Worm (Caenorhabditis elegans): ENCODE measurements around the gene best-16.
A peak's percentile ranks its signal among the peaks of the same experiment; 100 is the strongest.

best-16 gene

DNA sequence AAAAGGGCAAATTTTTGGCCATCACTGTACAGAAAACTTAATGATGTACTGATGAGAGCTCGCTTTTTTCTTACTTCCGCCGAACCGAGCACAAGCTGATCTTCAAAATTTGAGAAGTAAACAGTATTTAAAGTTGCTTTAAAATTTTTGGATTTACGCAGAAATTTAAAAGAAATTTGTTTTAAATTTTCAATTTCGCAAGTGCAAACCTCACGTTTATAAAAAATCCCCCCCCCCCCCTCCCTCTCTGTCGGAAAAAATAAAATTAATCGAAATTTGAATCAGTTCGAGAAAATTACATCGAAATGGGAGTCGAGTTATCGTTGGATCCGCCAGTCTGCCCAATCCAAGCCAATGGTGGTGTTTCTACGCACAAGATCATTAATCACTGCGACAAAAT, 42.3 kb downstream of the best-16 start, which contains the start of gene C34D4.3:
C34D4.3 (plus strand) TSS at position 301 of the 400 bp plus-strand sequence.
- TF ChIP-seq unc-39 (tag; optimal IDR thresholded peaks at IDR 0.05) = no peak
- no peak for TF ChIP-seq sptf-1 (tag; optimal IDR thresholded peaks at IDR 0.05)
- TF ChIP-seq nhr-76 (tag; optimal IDR thresholded peaks at IDR 0.05) = no peak
- no peak for TF ChIP-seq elt-1 (tag; optimal IDR thresholded peaks at IDR 0.05; ENCODE audit: borderline replicate concordance, insufficient read depth)
- no peak for TF ChIP-seq unc-120 (tag; optimal IDR thresholded peaks at IDR 0.05; ENCODE audit: poor library complexity, severe bottlenecking)
- no peak for TF ChIP-seq nhr-12 (tag; optimal IDR thresholded peaks at IDR 0.05)
- no peak for TF ChIP-seq drap-1 (GFP tag; optimal IDR thresholded peaks at IDR 0.05)
- TF ChIP-seq blmp-1 (tag; optimal IDR thresholded peaks at IDR 0.05) = no peak
- no peak for TF ChIP-seq unc-62 (GFP tag; optimal IDR thresholded peaks at IDR 0.05)
- TF ChIP-seq ceh-83 (GFP tag; optimal IDR thresholded peaks at IDR 0.05) = no peak
- TF ChIP-seq hlh-1 (tag; optimal IDR thresholded peaks at IDR 0.05) = no peak
- no peak for TF ChIP-seq ces-1 (GFP tag; optimal IDR thresholded peaks at IDR 0.05)
- TF ChIP-seq ceh-39 (tag; optimal IDR thresholded peaks at IDR 0.05) = no peak
- no peak for TF ChIP-seq sem-2 (GFP tag; optimal IDR thresholded peaks at IDR 0.05)
- TF ChIP-seq nhr-28 (tag; optimal IDR thresholded peaks at IDR 0.05) = no peak
- no peak for TF ChIP-seq mab-5 (tag; optimal IDR thresholded peaks at IDR 0.05)
- TF ChIP-seq bed-3 (GFP tag; optimal IDR thresholded peaks at IDR 0.05) = no peak
- no peak for TF ChIP-seq flh-1 (GFP tag; optimal IDR thresholded peaks at IDR 0.05)

DNA sequence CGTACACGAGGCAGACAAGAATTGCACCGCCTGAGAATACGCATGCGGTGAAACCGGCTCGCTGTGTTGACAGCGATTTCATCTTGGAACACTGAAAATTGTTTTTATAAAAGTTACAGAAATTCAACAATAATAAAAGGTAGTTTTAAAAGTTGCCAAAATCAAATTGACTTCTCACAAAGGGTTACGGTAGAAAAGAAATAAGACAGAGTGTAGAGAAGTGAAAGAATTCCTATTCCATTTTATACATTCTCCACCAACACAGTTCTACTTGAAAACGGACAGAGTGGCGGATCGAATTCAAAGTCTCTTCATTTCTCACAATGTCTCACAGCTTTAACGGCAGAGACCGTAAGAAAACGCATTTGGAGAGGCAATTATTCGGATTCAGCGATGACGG, 43.2 kb downstream of the best-16 start, which contains the start of gene col-113:
col-113 (minus strand) TSS at position 101 of the 400 bp plus-strand sequence.
- TF ChIP-seq mep-1 (tag; optimal IDR thresholded peaks at IDR 0.05) = no peak
- TF ChIP-seq ztf-11 (tag; optimal IDR thresholded peaks at IDR 0.05) = no peak
- TF ChIP-seq mls-2 (tag; optimal IDR thresholded peaks at IDR 0.05) = no peak
- TF ChIP-seq ceh-83 (GFP tag; optimal IDR thresholded peaks at IDR 0.05) = no peak
- TF ChIP-seq tbx-8 (GFP tag; optimal IDR thresholded peaks at IDR 0.05) = no peak
- TF ChIP-seq elt-3 (tag; optimal IDR thresholded peaks at IDR 0.05) = no peak
- TF ChIP-seq mab-5 (tag; optimal IDR thresholded peaks at IDR 0.05) = no peak
- TF ChIP-seq bed-3 (GFP tag; optimal IDR thresholded peaks at IDR 0.05) = no peak
- no peak for TF ChIP-seq sptf-1 (tag; optimal IDR thresholded peaks at IDR 0.05)
- TF ChIP-seq zip-8 (tag; optimal IDR thresholded peaks at IDR 0.05) = no peak
- no peak for TF ChIP-seq ceh-39 (tag; optimal IDR thresholded peaks at IDR 0.05)
- no peak for TF ChIP-seq nhr-76 (tag; optimal IDR thresholded peaks at IDR 0.05)
- TF ChIP-seq lin-13 (tag; optimal IDR thresholded peaks at IDR 0.05) = no peak
- TF ChIP-seq unc-39 (tag; optimal IDR thresholded peaks at IDR 0.05) = no peak
- TF ChIP-seq cnd-1 (tag; optimal IDR thresholded peaks at IDR 0.05) = no peak
- no peak for TF ChIP-seq ces-1 (GFP tag; optimal IDR thresholded peaks at IDR 0.05)
- TF ChIP-seq nhr-12 (tag; optimal IDR thresholded peaks at IDR 0.05) = no peak
- TF ChIP-seq unc-62 (GFP tag; optimal IDR thresholded peaks at IDR 0.05) = no peak
- no peak for TF ChIP-seq ceh-43 (GFP tag; optimal IDR thresholded peaks at IDR 0.05)

DNA sequence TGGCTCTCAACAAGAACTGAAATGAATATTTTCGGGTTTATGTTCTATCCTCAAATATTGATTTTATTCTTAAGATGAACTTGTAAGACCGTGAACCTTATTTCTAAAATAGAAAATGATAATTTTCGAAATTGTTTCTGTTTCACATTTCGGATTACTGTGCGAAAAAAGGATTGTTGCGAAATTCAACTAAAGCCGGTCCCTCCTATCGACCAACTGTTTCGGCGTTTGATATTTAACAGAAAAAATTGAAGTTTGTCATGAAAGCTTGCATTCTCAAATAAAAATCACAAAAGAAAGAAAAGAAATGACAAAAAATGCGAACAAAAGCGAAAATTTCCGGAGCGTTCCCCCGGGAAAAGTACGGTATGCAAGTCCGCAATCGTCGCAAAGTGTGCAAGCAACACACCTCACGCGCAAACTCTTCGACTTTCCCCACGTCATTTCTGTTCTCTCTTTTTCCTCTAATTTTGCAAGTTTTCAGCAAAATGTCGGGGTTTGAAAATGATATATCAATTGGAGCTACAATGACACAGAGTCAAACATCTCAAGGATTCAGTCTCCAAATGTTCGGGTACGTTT, 46.5 kb downstream of the best-16 start, which contains the start of gene C34D4.4:
C34D4.4 (plus strand) TSS at position 342 of the 582 bp plus-strand sequence.
- no peak for TF ChIP-seq unc-39 (tag; optimal IDR thresholded peaks at IDR 0.05)
- TF ChIP-seq nhr-76 (tag; optimal IDR thresholded peaks at IDR 0.05) = no peak
- peak; percentile 94 for TF ChIP-seq lsy-2 (tag; optimal IDR thresholded peaks at IDR 0.05)
- TF ChIP-seq mab-5 (tag; optimal IDR thresholded peaks at IDR 0.05) = no peak
- TF ChIP-seq lin-13 (tag; optimal IDR thresholded peaks at IDR 0.05) = peak; percentile 8
- TF ChIP-seq nhr-12 (tag; optimal IDR thresholded peaks at IDR 0.05) = no peak
- no peak for TF ChIP-seq ztf-11 (tag; optimal IDR thresholded peaks at IDR 0.05)

DNA sequence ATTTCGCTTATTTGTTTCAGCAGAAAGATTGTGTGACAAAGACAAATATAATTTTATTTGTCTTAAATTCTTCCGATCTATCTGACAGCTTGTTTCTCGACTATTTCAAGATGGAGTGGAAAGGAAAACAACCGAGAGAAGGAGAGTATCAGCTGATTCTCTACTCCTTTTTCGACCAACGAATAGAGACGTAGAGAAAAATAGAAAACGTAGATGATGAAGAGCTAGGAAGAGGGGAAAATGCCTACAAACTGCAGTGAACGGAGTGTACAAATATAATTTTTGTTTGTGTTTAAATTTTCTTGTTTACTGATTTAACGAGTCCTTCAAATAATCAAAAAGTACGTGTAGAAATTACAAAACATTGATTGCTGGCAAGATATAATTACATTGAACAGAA, 47.9 kb downstream of the best-16 start:
- TF ChIP-seq ceh-43 (GFP tag; optimal IDR thresholded peaks at IDR 0.05) = no peak
- peak; percentile 21 for TF ChIP-seq ces-1 (GFP tag; optimal IDR thresholded peaks at IDR 0.05)

DNA sequence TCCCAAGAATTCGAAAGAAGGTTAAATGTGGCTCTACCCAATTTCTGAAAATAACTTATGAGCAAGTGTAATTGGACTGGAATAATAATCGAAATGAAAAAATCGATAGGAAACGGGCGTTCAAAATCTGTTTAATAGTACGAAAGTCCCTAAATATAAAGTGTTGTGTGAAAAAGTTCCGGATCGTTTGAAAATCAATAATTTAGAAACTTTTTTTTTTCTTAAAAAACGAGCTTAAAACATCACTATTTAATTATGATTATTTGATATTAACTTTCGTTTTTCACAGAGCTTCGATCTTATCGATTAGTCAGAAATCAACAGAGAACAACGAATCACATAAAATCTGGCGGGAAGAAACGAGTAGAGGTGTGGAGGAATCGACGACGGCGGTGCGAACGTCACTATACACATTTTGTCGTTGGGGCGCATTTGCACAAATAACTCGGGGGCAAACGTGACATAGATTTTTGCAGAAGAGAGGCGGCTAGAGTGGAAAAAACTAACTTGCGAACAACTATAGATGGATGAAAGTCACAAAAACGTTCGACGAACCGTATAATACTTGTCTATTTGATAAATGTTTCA, 50.9 kb downstream of the best-16 start, which contains the start of gene hecd-1:
hecd-1 (minus strand) TSS at position 51 of the 588 bp plus-strand sequence.
- TF ChIP-seq blmp-1 (tag; optimal IDR thresholded peaks at IDR 0.05) (no peak), nhr-237 (tag; optimal IDR thresholded peaks at IDR 0.05) (no peak), ces-1 (GFP tag; optimal IDR thresholded peaks at IDR 0.05) (no peak), mep-1 (tag; optimal IDR thresholded peaks at IDR 0.05) (no peak), ceh-43 (GFP tag; optimal IDR thresholded peaks at IDR 0.05) (no peak), lsy-2 (tag; optimal IDR thresholded peaks at IDR 0.05) (no peak), zip-8 (tag; optimal IDR thresholded peaks at IDR 0.05) (no peak), lin-32 (GFP tag; optimal IDR thresholded peaks at IDR 0.05) (no peak), ceh-39 (tag; optimal IDR thresholded peaks at IDR 0.05) (no peak), mab-5 (tag; optimal IDR thresholded peaks at IDR 0.05) (no peak), nhr-12 (tag; optimal IDR thresholded peaks at IDR 0.05) (no peak), nhr-2 (tag; optimal IDR thresholded peaks at IDR 0.05) (no peak), unc-62 (GFP tag; optimal IDR thresholded peaks at IDR 0.05) (no peak)
